Worm (Caenorhabditis elegans) whole organism, mixed stage, embryonic: ENCODE measurements around the gene pitp-1.

Experiments used
- ceh-83 ChIP-seq: fragments of 200-800 bp; sonication (Bioruptor generic); optimal IDR thresholded peaks from 2 replicates; lab custom pipeline; 2018; ENCODE audit warnings: mild to moderate bottlenecking, missing genetic modification characterization, missing compliant biosample characterization
- ces-1 ChIP-seq: fragments of 150-350 bp; optimal IDR thresholded peaks from 2 replicates; lab custom pipeline; 2014; ENCODE audit warnings: missing biosample characterization, missing genetic modification reagents, missing genetic modification characterization
- mab-5 ChIP-seq: fragments of 150-350 bp; optimal IDR thresholded peaks from 2 replicates; lab custom pipeline; 2014; ENCODE audit warnings: missing biosample characterization, missing genetic modification characterization
- mep-1 ChIP-seq: fragments of 150-350 bp; optimal IDR thresholded peaks from 2 replicates; lab custom pipeline; 2017; ENCODE audit warnings: missing biosample characterization, missing genetic modification reagents, missing genetic modification characterization, inconsistent platforms

ce11 chrIII:3503286-3503685 is 26.3 kb downstream of the pitp-1 start, which contains the start of gene rpl-16:
- TF ChIP-seq mep-1 (no peak), mab-5 (tag; lab: Kevin White, UChicago) (no peak), ces-1 (GFP tag; lab: Kevin White, UChicago) (no peak), ceh-83 (GFP tag; lab: Kevin White, UChicago) (no peak)
